Fruit fly (Drosophila melanogaster): Measurements from ENCODE around the gene spok.

The spok gene

dm6 chr3R:3322510-3322909, at the start of gene spok:
Gene spok, plus strand, starts transcription at chr3R:3322810.
- TF ChIP-seq cic (GFP tag; optimal IDR thresholded peaks at IDR 0.05) (no peak), CG14711 (tag; optimal IDR thresholded peaks at IDR 0.05) (no peak), tj (GFP tag; optimal IDR thresholded peaks at IDR 0.05) (no peak), ovo (GFP tag; optimal IDR thresholded peaks at IDR 0.05) (no peak), Hr96 (GFP tag; optimal IDR thresholded peaks at IDR 0.05) (no peak), CG7045 (GFP tag; optimal IDR thresholded peaks at IDR 0.05) (no peak), CG5204 (GFP tag; optimal IDR thresholded peaks at IDR 0.05) (no peak), Clk (GFP tag; optimal IDR thresholded peaks at IDR 0.05) (no peak), CG1620 (GFP tag; optimal IDR thresholded peaks at IDR 0.05) (no peak), CG11617 (GFP tag; optimal IDR thresholded peaks at IDR 0.05) (no peak), cnc (optimal IDR thresholded peaks at IDR 0.05) (no peak), CG12768 (GFP tag; optimal IDR thresholded peaks at IDR 0.05) (no peak), Crg-1 (GFP tag; optimal IDR thresholded peaks at IDR 0.05) (no peak), CG7101 (tag; optimal IDR thresholded peaks at IDR 0.05) (no peak), CG33017 (tag; optimal IDR thresholded peaks at IDR 0.05) (no peak), toe (GFP tag; optimal IDR thresholded peaks at IDR 0.05) (no peak), bab1 (GFP tag; optimal IDR thresholded peaks at IDR 0.05) (no peak), Mnt (GFP tag; optimal IDR thresholded peaks at IDR 0.05) (no peak), pad (GFP tag; optimal IDR thresholded peaks at IDR 0.05) (no peak)

- TF ChIP-seq pad (GFP tag; optimal IDR thresholded peaks at IDR 0.05) (no peak), Crg-1 (GFP tag; optimal IDR thresholded peaks at IDR 0.05) (no peak), Hr96 (GFP tag; optimal IDR thresholded peaks at IDR 0.05) (no peak), CG7045 (GFP tag; optimal IDR thresholded peaks at IDR 0.05) (no peak), CG1620 (GFP tag; optimal IDR thresholded peaks at IDR 0.05) (no peak), cnc (optimal IDR thresholded peaks at IDR 0.05) (no peak), Mnt (GFP tag; optimal IDR thresholded peaks at IDR 0.05) (no peak), ovo (GFP tag; optimal IDR thresholded peaks at IDR 0.05) (no peak), CG7101 (tag; optimal IDR thresholded peaks at IDR 0.05) (no peak), CG11617 (GFP tag; optimal IDR thresholded peaks at IDR 0.05) (no peak), tj (GFP tag; optimal IDR thresholded peaks at IDR 0.05) (no peak), kay (GFP tag; ENCODE audit: borderline replicate concordance) (no peak)
Observed at dm6 chr3R:3374105-3374504, 51.5 kb downstream of the spok start.
